Fruit fly (Drosophila melanogaster) whole organism, embryonic: ENCODE results near the gene Zaf1.
A peak's percentile ranks its signal among the peaks of the same experiment; 100 is the strongest.

Experiments
- ATbp ChIP-seq: fragments of 200-800 bp; sonication (Bioruptor generic); optimal IDR thresholded peaks from 2 replicates; lab custom pipeline; 2017; ENCODE audit warnings: missing biosample characterization, mild to moderate bottlenecking, missing genetic modification characterization, missing genetic modification reagents
- Ada2b ChIP-seq: fragments of 200-800 bp; sonication (Bioruptor generic); IDR thresholded peaks from 2 replicates; pipeline ENCODE4 v1.3.6; 2022; ENCODE audit warnings: missing biosample characterization, missing genetic modification characterization
- Adf1 ChIP-seq: fragments of 200-800 bp; sonication (Bioruptor generic); IDR thresholded peaks from 2 replicates; pipeline ENCODE4 v1.3.6; 2022; ENCODE audit warnings: missing biosample characterization, missing genetic modification characterization
- BtbVII ChIP-seq: fragments of 200-800 bp; sonication (Bioruptor generic); optimal IDR thresholded peaks from 3 replicates; lab custom pipeline; 2017; ENCODE audit warnings: missing biosample characterization, mild to moderate bottlenecking, missing genetic modification characterization
- CG10366 ChIP-seq: fragments of 200-800 bp; sonication (Bioruptor generic); IDR thresholded peaks from 2 replicates; pipeline ENCODE4 v1.3.6; 2022; ENCODE audit warnings: missing biosample characterization, missing genetic modification characterization
- CG11560 ChIP-seq: fragments of 200-800 bp; sonication (Bioruptor generic); IDR thresholded peaks from 3 replicates; pipeline ENCODE4 v1.3.6; 2022; ENCODE audit warnings: missing biosample characterization, missing genetic modification characterization
- CG13296 ChIP-seq: fragments of 200-800 bp; sonication (Bioruptor generic); optimal IDR thresholded peaks from 3 replicates; lab custom pipeline; 2018; ENCODE audit warnings: missing biosample characterization, mild to moderate bottlenecking, missing genetic modification characterization
- CG14710 ChIP-seq: fragments of 200-800 bp; sonication (Bioruptor generic); optimal IDR thresholded peaks from 3 replicates; lab custom pipeline; 2019; ENCODE audit warnings: missing biosample characterization, mild to moderate bottlenecking, missing genetic modification characterization, moderate library complexity
- CG4617 ChIP-seq: fragments of 200-800 bp; sonication (Bioruptor generic); optimal IDR thresholded peaks from 3 replicates; lab custom pipeline; 2016; ENCODE audit warnings: missing biosample characterization, missing genetic modification characterization, borderline replicate concordance
- CG4707 ChIP-seq: fragments of 200-800 bp; sonication (Bioruptor generic); optimal IDR thresholded peaks from 2 replicates; lab custom pipeline; 2018; ENCODE audit warnings: missing biosample characterization, mild to moderate bottlenecking, missing genetic modification characterization, moderate library complexity
- CG5245 ChIP-seq: fragments of 200-800 bp; sonication (Bioruptor generic); optimal IDR thresholded peaks from 3 replicates; lab custom pipeline; 2016; ENCODE audit warnings: missing biosample characterization, missing genetic modification characterization
- CG6654 ChIP-seq: fragments of 200-800 bp; sonication (Bioruptor generic); optimal IDR thresholded peaks from 2 replicates; lab custom pipeline; 2017; ENCODE audit warnings: missing biosample characterization, mild to moderate bottlenecking, missing genetic modification characterization
- CG6765 ChIP-seq: fragments of 200-800 bp; sonication (Bioruptor generic); optimal IDR thresholded peaks from 3 replicates; lab custom pipeline; 2017; ENCODE audit warnings: missing biosample characterization, mild to moderate bottlenecking, missing genetic modification characterization
- CG7963 ChIP-seq: fragments of 200-800 bp; sonication (Bioruptor generic); IDR thresholded peaks from 3 replicates; pipeline ENCODE4 v1.3.6; 2022; ENCODE audit warnings: missing biosample characterization, missing genetic modification characterization; ENCODE audit not compliant: partially characterized antibody
- CG9727 ChIP-seq: fragments of 200-800 bp; sonication (Bioruptor generic); optimal IDR thresholded peaks from 3 replicates; lab custom pipeline; 2017; ENCODE audit warnings: missing biosample characterization, mild to moderate bottlenecking, missing genetic modification characterization
- D19B ChIP-seq: fragments of 200-800 bp; sonication (Bioruptor generic); optimal IDR thresholded peaks from 2 replicates; lab custom pipeline; 2017; ENCODE audit warnings: missing biosample characterization, mild to moderate bottlenecking, missing genetic modification characterization
- Gug ChIP-seq: fragments of 200-800 bp; sonication (Bioruptor generic); IDR thresholded peaks from 4 replicates; pipeline ENCODE4 v1.3.6; 2022; ENCODE audit warnings: missing biosample characterization, missing genetic modification characterization
- HLH54F ChIP-seq: fragments of 200-800 bp; sonication (Bioruptor generic); optimal IDR thresholded peaks from 3 replicates; lab custom pipeline; 2016; ENCODE audit warnings: missing biosample characterization, missing genetic modification characterization
- Hey ChIP-seq: fragments of 200-800 bp; sonication (Bioruptor generic); optimal IDR thresholded peaks from 3 replicates; lab custom pipeline; 2018; ENCODE audit warnings: missing biosample characterization, mild to moderate bottlenecking, missing genetic modification characterization
- Jarid2 ChIP-seq: fragments of 200-800 bp; sonication (Bioruptor generic); optimal IDR thresholded peaks from 3 replicates; lab custom pipeline; 2017; ENCODE audit warnings: mild to moderate bottlenecking, missing biosample characterization, missing genetic modification reagents, missing genetic modification characterization
- Mrtf ChIP-seq: fragments of 200-800 bp; sonication (Bioruptor generic); IDR thresholded peaks from 3 replicates; pipeline ENCODE4 v1.3.6; 2022; ENCODE audit warnings: missing biosample characterization, missing genetic modification characterization
- Oli ChIP-seq: fragments of 200-800 bp; sonication (Bioruptor generic); optimal IDR thresholded peaks from 2 replicates; lab custom pipeline; 2018; ENCODE audit warnings: missing biosample characterization, mild to moderate bottlenecking, missing genetic modification characterization, moderate library complexity
- Optix ChIP-seq: fragments of 200-800 bp; sonication (Bioruptor generic); IDR thresholded peaks from 3 replicates; pipeline ENCODE4 v1.3.6; 2022; ENCODE audit warnings: missing biosample characterization, missing genetic modification characterization
- Side ChIP-seq: fragments of 200-800 bp; sonication (Bioruptor generic); optimal IDR thresholded peaks from 2 replicates; lab custom pipeline; 2016; ENCODE audit warnings: missing biosample characterization, missing genetic modification characterization
- Stat92E ChIP-seq, 3 experiments: fragments of >200 bp in 2 of 3; fragments of 200-800 bp in 1 of 3; sonication (Bioruptor generic) in 1 of 3; optimal IDR thresholded peaks; 2 replicates each; lab custom pipeline; 2017 to 2019; ENCODE audit warnings: missing biosample characterization in 3 of 3, missing genetic modification characterization in 3 of 3, mild to moderate bottlenecking in 1 of 3, moderate library complexity in 1 of 3
- ara ChIP-seq: fragments of 200-800 bp; sonication (Bioruptor generic); IDR thresholded peaks from 2 replicates; pipeline ENCODE4 v1.3.6; 2022; ENCODE audit warnings: missing biosample characterization, missing genetic modification characterization
- ato ChIP-seq: fragments of 200-800 bp; sonication (Bioruptor generic); IDR thresholded peaks from 2 replicates; pipeline ENCODE4 v1.3.6; 2022; ENCODE audit warnings: missing biosample characterization, missing genetic modification characterization; ENCODE audit not compliant: partially characterized antibody
- br ChIP-seq: fragments of >200 bp; optimal IDR thresholded peaks from 2 replicates; lab custom pipeline; 2017
- caup ChIP-seq: fragments of 200-800 bp; sonication (Bioruptor generic); optimal IDR thresholded peaks from 3 replicates; lab custom pipeline; 2017; ENCODE audit warnings: missing biosample characterization, mild to moderate bottlenecking, missing genetic modification characterization, moderate library complexity; ENCODE audit not compliant: severe bottlenecking
- dan ChIP-seq: fragments of 200-800 bp; sonication (Bioruptor generic); IDR thresholded peaks from 2 replicates; pipeline ENCODE4 v1.3.6; 2022; ENCODE audit warnings: missing biosample characterization, missing genetic modification characterization
- ems ChIP-seq: fragments of 200-800 bp; sonication (Bioruptor generic); optimal IDR thresholded peaks from 3 replicates; lab custom pipeline; 2016; ENCODE audit warnings: missing biosample characterization, missing genetic modification characterization
- fu2 ChIP-seq: fragments of 200-800 bp; sonication (Bioruptor generic); optimal IDR thresholded peaks from 2 replicates; lab custom pipeline; 2016; ENCODE audit warnings: missing biosample characterization, missing genetic modification characterization
- gcm ChIP-seq: fragments of 200-800 bp; sonication (Bioruptor generic); optimal IDR thresholded peaks from 2 replicates; lab custom pipeline; 2019; ENCODE audit warnings: missing biosample characterization, mild to moderate bottlenecking, missing genetic modification characterization, moderate library complexity
- gcm2 ChIP-seq: fragments of 200-800 bp; sonication (Bioruptor generic); optimal IDR thresholded peaks from 2 replicates; lab custom pipeline; 2016; ENCODE audit warnings: missing biosample characterization, missing genetic modification characterization
- grau ChIP-seq: fragments of 200-800 bp; optimal IDR thresholded peaks from 3 replicates; lab custom pipeline; 2019; ENCODE audit warnings: missing biosample characterization, mild to moderate bottlenecking, missing genetic modification characterization, moderate library complexity
- gsb-n ChIP-seq: fragments of 200-800 bp; sonication (Bioruptor generic); optimal IDR thresholded peaks from 3 replicates; lab custom pipeline; 2018; ENCODE audit warnings: missing biosample characterization, mild to moderate bottlenecking, missing genetic modification characterization
- h ChIP-seq: fragments of >200 bp; optimal IDR thresholded peaks from 2 replicates; lab custom pipeline; 2017
- ham ChIP-seq: fragments of 200-800 bp; sonication (Bioruptor generic); IDR thresholded peaks from 2 replicates; pipeline ENCODE4 v1.3.6; 2022; ENCODE audit warnings: missing biosample characterization, missing genetic modification characterization
- her ChIP-seq: fragments of 200-800 bp; sonication (Bioruptor generic); optimal IDR thresholded peaks from 2 replicates; lab custom pipeline; 2016; ENCODE audit warnings: missing biosample characterization, missing genetic modification characterization
- klu ChIP-seq: fragments of 200-800 bp; sonication (Bioruptor generic); IDR thresholded peaks from 2 replicates; pipeline ENCODE4 v1.3.6; 2022; ENCODE audit warnings: missing biosample characterization, missing genetic modification characterization
- nom ChIP-seq: fragments of 200-800 bp; sonication (Bioruptor generic); optimal IDR thresholded peaks from 2 replicates; lab custom pipeline; 2017; ENCODE audit warnings: missing biosample characterization, missing genetic modification characterization, mild to moderate bottlenecking, moderate library complexity, missing genetic modification reagents
- oc ChIP-seq: fragments of 200-800 bp; sonication (Bioruptor generic); optimal IDR thresholded peaks from 2 replicates; lab custom pipeline; 2018; ENCODE audit warnings: missing biosample characterization, mild to moderate bottlenecking, missing genetic modification characterization, moderate library complexity
- pita ChIP-seq: fragments of 200-800 bp; sonication (Bioruptor generic); optimal IDR thresholded peaks from 2 replicates; lab custom pipeline; 2017; ENCODE audit warnings: missing biosample characterization, mild to moderate bottlenecking, missing genetic modification characterization
- ranshi ChIP-seq: fragments of 200-800 bp; sonication (Bioruptor generic); IDR thresholded peaks from 2 replicates; pipeline ENCODE4 v1.3.6; 2022; ENCODE audit warnings: missing biosample characterization, missing genetic modification characterization
- repo ChIP-seq: fragments of 200-800 bp; sonication (Bioruptor generic); optimal IDR thresholded peaks from 2 replicates; lab custom pipeline; 2016; ENCODE audit warnings: missing biosample characterization, missing genetic modification characterization
- seq ChIP-seq: fragments of 200-800 bp; sonication (Bioruptor generic); IDR thresholded peaks from 2 replicates; pipeline ENCODE4 v1.3.6; 2022; ENCODE audit warnings: missing biosample characterization, missing genetic modification characterization
- so ChIP-seq: fragments of 200-800 bp; sonication (Bioruptor generic); IDR thresholded peaks from 3 replicates; pipeline ENCODE4 v1.3.6; 2022; ENCODE audit warnings: missing biosample characterization, missing genetic modification characterization
- tin ChIP-seq: fragments of 200-800 bp; sonication (Bioruptor generic); optimal IDR thresholded peaks from 3 replicates; lab custom pipeline; 2016; ENCODE audit warnings: missing biosample characterization, missing genetic modification characterization
- trem ChIP-seq: fragments of 200-800 bp; optimal IDR thresholded peaks from 3 replicates; lab custom pipeline; 2019; ENCODE audit warnings: missing biosample characterization, mild to moderate bottlenecking, missing genetic modification characterization, moderate library complexity
- unpg ChIP-seq: fragments of 200-800 bp; sonication (Bioruptor generic); optimal IDR thresholded peaks from 3 replicates; lab custom pipeline; 2018; ENCODE audit warnings: missing biosample characterization, mild to moderate bottlenecking, missing genetic modification characterization, moderate library complexity
- z ChIP-seq: fragments of 200-800 bp; sonication (Bioruptor generic); IDR thresholded peaks from 3 replicates; pipeline ENCODE4 v1.3.6; 2022; ENCODE audit warnings: missing biosample characterization, missing genetic modification characterization
- zfh2 ChIP-seq: fragments of 200-800 bp; sonication (Bioruptor generic); optimal IDR thresholded peaks from 2 replicates; lab custom pipeline; 2016; ENCODE audit warnings: missing biosample characterization, missing genetic modification characterization

The Zaf1 gene

dm6 chr3R:11657786-11658193, 32.3 kb upstream of the Zaf1 start (continued):
- TF ChIP-seq pita (GFP tag; lab: Kevin White, UChicago) (no peak), klu (GFP tag; lab: Robert Waterston, UW) (no peak), dan (GFP tag; lab: Robert Waterston, UW) (no peak), repo (GFP tag; lab: Kevin White, UChicago) (no peak), gcm2 (no peak), Adf1 (no peak), her (GFP tag; lab: Kevin White, UChicago) (peak; percentile 20), ATbp (GFP tag; lab: Kevin White, UChicago) (peak; percentile 12), CG6765 (GFP tag; lab: Kevin White, UChicago) (no peak), so (GFP tag; lab: Robert Waterston, UW) (no peak), h (lab: Kevin White, UChicago) (no peak), Hey (tag; lab: Kevin White, UChicago) (no peak), BtbVII (GFP tag; lab: Kevin White, UChicago) (peak; percentile 21), Stat92E (GFP tag; optimal IDR thresholded peaks at IDR 0.05; lab: Kevin White, UChicago) (no peak), CG10366 (GFP tag; lab: Robert Waterston, UW) (no peak; the same call in 1 of the 2 replicates), CG14710 (tag; lab: Kevin White, UChicago) (peak; percentile 4), br (lab: Kevin White, UChicago) (no peak), z (GFP tag; lab: Robert Waterston, UW) (no peak), D19B (GFP tag; lab: Kevin White, UChicago) (no peak), gcm (GFP tag; lab: Kevin White, UChicago) (peak; percentile 31), grau (tag; lab: Kevin White, UChicago) (peak; percentile 47), ara (GFP tag; lab: Robert Waterston, UW) (no peak), zfh2 (GFP tag; lab: Kevin White, UChicago) (peak; percentile 52), HLH54F (GFP tag; lab: Kevin White, UChicago) (peak; percentile 32), ems (GFP tag; lab: Kevin White, UChicago) (no peak), CG11560 (tag; lab: Robert Waterston, UW) (no peak), CG13296 (GFP tag; lab: Kevin White, UChicago) (no peak), Ada2b (no peak), ham (no peak), CG4617 (GFP tag; lab: Kevin White, UChicago) (no peak), caup (GFP tag; lab: Kevin White, UChicago) (peak; percentile 29), CG6654 (GFP tag; lab: Kevin White, UChicago) (no peak), Side (GFP tag; lab: Kevin White, UChicago) (peak; percentile 22), trem (tag; lab: Kevin White, UChicago) (no peak), nom (GFP tag; lab: Kevin White, UChicago) (peak; percentile 84), ranshi (GFP tag; lab: Robert Waterston, UW) (peak; percentile 30; the same call in 1 of the 2 replicates), CG4707 (GFP tag; lab: Kevin White, UChicago) (no peak), Oli (no peak), seq (GFP tag; lab: Robert Waterston, UW) (no peak), gsb-n (no peak), Gug (GFP tag; lab: Robert Waterston, UW) (no peak), tin (no peak), CG7963 (no peak), oc (tag; lab: Kevin White, UChicago) (no peak), Optix (GFP tag; lab: Robert Waterston, UW) (no peak), ato (GFP tag; lab: Robert Waterston, UW) (no peak), unpg (peak; percentile 48), fu2 (GFP tag; lab: Kevin White, UChicago) (no peak), Jarid2 (no peak), Mrtf (no peak), CG5245 (GFP tag; lab: Kevin White, UChicago) (no peak), CG9727 (peak; percentile 36)
